Worm (Caenorhabditis elegans): ENCODE results near the gene Y38H6C.15.

- TF ChIP-seq C34B4.2 (tag; optimal IDR thresholded peaks at IDR 0.05) (no peak), irx-1 (tag; optimal IDR thresholded peaks at IDR 0.05) (no peak), lin-39 (tag; optimal IDR thresholded peaks at IDR 0.05) (no peak), nhr-76 (tag; optimal IDR thresholded peaks at IDR 0.05) (no peak), dpl-1 (GFP tag; optimal IDR thresholded peaks at IDR 0.05) (no peak), lin-13 (GFP tag; optimal IDR thresholded peaks at IDR 0.05) (no peak), aly-2 (tag; optimal IDR thresholded peaks at IDR 0.05) (no peak), unc-62 (GFP tag; optimal IDR thresholded peaks at IDR 0.05) (no peak), fkh-10 (GFP tag; optimal IDR thresholded peaks at IDR 0.05) (no peak)
These were observed 38.2 kb upstream of the Y38H6C.15 start, which contains the start of gene clec-263 for ce11 chrV:20574314-20574713.

Measured in whole organism, L1 larva.